Fruit fly (Drosophila melanogaster): ENCODE results near the gene CG17928.

dm6 chr2L:16760504-16761417 is 30.6 kb upstream of the CG17928 start, which contains the start of gene ppk17:
- TF ChIP-seq CG8478 (optimal IDR thresholded peaks at IDR 0.05) (no peak), CTCF (optimal IDR thresholded peaks at IDR 0.05) (no peak)
